Fruit fly (Drosophila melanogaster) whole organism, wandering third instar larva: ENCODE results near the gene Hira.

Source experiments
- Abd-B ChIP-seq: fragments of >200 bp; optimal IDR thresholded peaks from 2 replicates; lab custom pipeline; 2017; ENCODE audit warnings: missing biosample characterization, missing genetic modification characterization
- GATAd ChIP-seq: sonication (Bioruptor generic); optimal IDR thresholded peaks from 2 replicates; lab custom pipeline; 2016; ENCODE audit warnings: missing biosample characterization, missing genetic modification characterization
- Jra ChIP-seq: sonication (Bioruptor generic); optimal IDR thresholded peaks from 2 replicates; lab custom pipeline; 2016; ENCODE audit warnings: missing biosample characterization, missing genetic modification characterization

dm6 chrX:7734131-7734930 is 12.4 kb downstream of the Hira start, which contains the start of the genes Pdp and Rab39:
- peak; percentile 56 for TF ChIP-seq Jra
- no peak for TF ChIP-seq Abd-B (GFP tag; lab: Kevin White, UChicago)
- TF ChIP-seq GATAd (GFP tag; lab: Kevin White, UChicago) = peak; percentile 10
